Fruit fly (Drosophila melanogaster): Measurements from ENCODE around the gene CG18666.

Gene CG18666

DNA sequence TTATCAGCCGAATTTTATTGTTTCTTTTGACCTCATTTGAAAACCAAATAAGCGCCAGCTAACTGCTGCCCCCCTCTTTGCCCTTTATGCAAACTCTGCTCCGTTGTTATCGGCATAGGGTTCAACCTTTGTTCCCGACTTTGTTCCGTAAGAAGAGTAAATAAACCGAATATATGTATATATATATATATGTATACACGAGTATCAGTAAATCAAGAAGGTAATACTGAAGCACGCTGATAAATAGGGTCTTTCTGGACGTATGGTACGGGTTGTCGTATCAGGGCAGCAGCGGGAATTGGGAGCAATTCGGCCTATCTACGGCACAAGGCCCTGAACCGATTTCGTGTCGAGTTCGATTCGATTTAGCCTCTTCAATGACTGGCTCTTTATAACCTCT, 4.3 kb downstream of the CG18666 start:
- TF ChIP-seq bab2 (GFP tag; optimal IDR thresholded peaks at IDR 0.05) (no peak), cad (GFP tag; optimal IDR thresholded peaks at IDR 0.05) (no peak), ERR (GFP tag; optimal IDR thresholded peaks at IDR 0.05) (no peak), CG7357 (GFP tag; IDR thresholded peaks at IDR 0.05) (no peak), CG6683 (GFP tag; optimal IDR thresholded peaks at IDR 0.05) (no peak), zfh2 (GFP tag; optimal IDR thresholded peaks at IDR 0.05) (no peak), CG12769 (tag; optimal IDR thresholded peaks at IDR 0.05) (peak; percentile 78), wdn (GFP tag; IDR thresholded peaks at IDR 0.05) (no peak), Optix (GFP tag; IDR thresholded peaks at IDR 0.05) (no peak), gsb-n (tag; optimal IDR thresholded peaks at IDR 0.05) (no peak), CG2875 (GFP tag; optimal IDR thresholded peaks at IDR 0.05) (no peak), CG12942 (GFP tag; optimal IDR thresholded peaks at IDR 0.05) (no peak), gt (GFP tag; IDR thresholded peaks at IDR 0.05) (no peak), CG11456 (GFP tag; IDR thresholded peaks at IDR 0.05) (0 out of 3 replicates have a peak, but pooled peaks have one; percentile 5), tgo (GFP tag; IDR thresholded peaks at IDR 0.05) (no peak), bowl (GFP tag; IDR thresholded peaks at IDR 0.05) (no peak), gcm (GFP tag; optimal IDR thresholded peaks at IDR 0.05) (no peak), Hmr (GFP tag; optimal IDR thresholded peaks at IDR 0.05) (no peak), caup (GFP tag; optimal IDR thresholded peaks at IDR 0.05; ENCODE audit: severe bottlenecking) (no peak), Pdp1 (GFP tag; optimal IDR thresholded peaks at IDR 0.05) (peak in 1 of 2 experiments; percentile 58), h (optimal IDR thresholded peaks at IDR 0.05) (no peak), Deaf1 (tag; optimal IDR thresholded peaks at IDR 0.05) (no peak), Hr78 (GFP tag; optimal IDR thresholded peaks at IDR 0.05) (peak in 1 of 2 experiments; percentile 77), fd3F (GFP tag; optimal IDR thresholded peaks at IDR 0.05) (no peak), GATAe (GFP tag; conservative IDR thresholded peaks at IDR 0.05) (peak; percentile 27; the same call in 1 of the 2 replicates), CG3407 (GFP tag; optimal IDR thresholded peaks at IDR 0.05) (peak; percentile 2), phol (tag; optimal IDR thresholded peaks at IDR 0.05) (no peak), danr (GFP tag; IDR thresholded peaks at IDR 0.05) (no peak), Atf3 (GFP tag; optimal IDR thresholded peaks at IDR 0.05) (no peak), CG2116 (GFP tag; optimal IDR thresholded peaks at IDR 0.05) (no peak), CG18599 (GFP tag; optimal IDR thresholded peaks at IDR 0.05) (no peak), vfl (GFP tag; optimal IDR thresholded peaks at IDR 0.05) (no peak), salm (tag; optimal IDR thresholded peaks at IDR 0.05) (peak; percentile 12), CG12659 (GFP tag; optimal IDR thresholded peaks at IDR 0.05) (no peak), ATbp (GFP tag; optimal IDR thresholded peaks at IDR 0.05) (peak; percentile 40), chn (GFP tag; optimal IDR thresholded peaks at IDR 0.05) (no peak), eve (GFP tag; optimal IDR thresholded peaks at IDR 0.05) (no peak), CG2712 (tag; optimal IDR thresholded peaks at IDR 0.05) (no peak), lbe (GFP tag; optimal IDR thresholded peaks at IDR 0.05) (peak; percentile 13), p53 (GFP tag; optimal IDR thresholded peaks at IDR 0.05) (no peak), CG6254 (GFP tag; optimal IDR thresholded peaks at IDR 0.05) (peak; percentile 37), CG6813 (GFP tag; optimal IDR thresholded peaks at IDR 0.05) (peak; percentile 3), Side (GFP tag; optimal IDR thresholded peaks at IDR 0.05) (no peak), dmrt11E (tag; optimal IDR thresholded peaks at IDR 0.05) (no peak), cas (GFP tag; IDR thresholded peaks at IDR 0.05) (no peak), CG31224 (GFP tag; IDR thresholded peaks at IDR 0.05) (0 out of 2 replicates have a peak, but pooled peaks have one; percentile 8), Hsf (GFP tag; optimal IDR thresholded peaks at IDR 0.05) (no peak), run (tag; optimal IDR thresholded peaks at IDR 0.05) (no peak), Bgb (GFP tag; IDR thresholded peaks at IDR 0.05; ENCODE audit: partially characterized antibody) (no peak), Lhr (GFP tag; optimal IDR thresholded peaks at IDR 0.05) (no peak), nom (GFP tag; optimal IDR thresholded peaks at IDR 0.05) (peak; percentile 37)

Measured in whole organism, embryonic.